Fruit fly (Drosophila melanogaster) whole organism, embryonic: ENCODE data around the gene sni.

Experiments used
- BEAF-32 ChIP-seq: fragments of 200-800 bp; sonication (Bioruptor generic); optimal IDR thresholded peaks from 3 replicates; lab custom pipeline; 2017; ENCODE audit warnings: missing biosample characterization, missing genetic modification characterization, mild to moderate bottlenecking, moderate library complexity, missing genetic modification reagents
- Bgb ChIP-seq: fragments of 200-800 bp; sonication (Bioruptor generic); IDR thresholded peaks from 2 replicates; pipeline ENCODE4 v1.3.6; 2022; ENCODE audit warnings: missing biosample characterization, missing genetic modification characterization; ENCODE audit not compliant: partially characterized antibody
- CG10147 ChIP-seq: fragments of 200-800 bp; sonication (Bioruptor generic); optimal IDR thresholded peaks from 2 replicates; lab custom pipeline; 2019; ENCODE audit warnings: missing biosample characterization, mild to moderate bottlenecking, missing genetic modification characterization, moderate library complexity
- CG10565 ChIP-seq: fragments of 200-800 bp; sonication (Bioruptor generic); optimal IDR thresholded peaks from 3 replicates; lab custom pipeline; 2016; ENCODE audit warnings: missing biosample characterization, mild to moderate bottlenecking, missing genetic modification characterization
- CG11093 ChIP-seq: fragments of 200-800 bp; sonication (Bioruptor generic); IDR thresholded peaks from 3 replicates; pipeline ENCODE4 v1.3.6; 2022; ENCODE audit warnings: missing biosample characterization, missing genetic modification characterization
- CG11504 ChIP-seq: fragments of 200-800 bp; sonication (Bioruptor generic); optimal IDR thresholded peaks from 3 replicates; lab custom pipeline; 2019; ENCODE audit warnings: missing biosample characterization, mild to moderate bottlenecking, missing genetic modification characterization, moderate library complexity
- CG12299 ChIP-seq: fragments of 200-800 bp; sonication (Bioruptor generic); optimal IDR thresholded peaks from 2 replicates; lab custom pipeline; 2018; ENCODE audit warnings: missing biosample characterization, mild to moderate bottlenecking, missing genetic modification characterization
- CG13287 ChIP-seq: fragments of 200-800 bp; sonication (Bioruptor generic); IDR thresholded peaks from 2 replicates; pipeline ENCODE4 v1.3.6; 2022; ENCODE audit warnings: missing biosample characterization, missing genetic modification characterization; ENCODE audit not compliant: partially characterized antibody
- CG13624 ChIP-seq: fragments of 200-800 bp; sonication (Bioruptor generic); optimal IDR thresholded peaks from 2 replicates; lab custom pipeline; 2016; ENCODE audit warnings: missing biosample characterization, missing genetic modification characterization
- CG14860 ChIP-seq: fragments of 200-800 bp; sonication (Bioruptor generic); IDR thresholded peaks from 3 replicates; pipeline ENCODE4 v1.3.6; 2022; ENCODE audit warnings: missing biosample characterization, missing genetic modification characterization; ENCODE audit not compliant: partially characterized antibody
- CG15269 ChIP-seq: fragments of 200-800 bp; sonication (Bioruptor generic); optimal IDR thresholded peaks from 2 replicates; lab custom pipeline; 2018; ENCODE audit warnings: missing biosample characterization, mild to moderate bottlenecking, missing genetic modification characterization, moderate library complexity
- CG16815 ChIP-seq: fragments of 200-800 bp; sonication (Bioruptor generic); optimal IDR thresholded peaks from 3 replicates; lab custom pipeline; 2017; ENCODE audit warnings: missing biosample characterization, mild to moderate bottlenecking, missing genetic modification characterization
- CG17186 ChIP-seq: fragments of 200-800 bp; sonication (Bioruptor generic); optimal IDR thresholded peaks from 3 replicates; lab custom pipeline; 2017; ENCODE audit warnings: missing biosample characterization, missing genetic modification reagents, missing genetic modification characterization
- CG17359 ChIP-seq: fragments of 200-800 bp; sonication (Bioruptor generic); optimal IDR thresholded peaks from 3 replicates; lab custom pipeline; 2018; ENCODE audit warnings: missing biosample characterization, mild to moderate bottlenecking, missing genetic modification characterization, moderate library complexity
- CG2712 ChIP-seq: fragments of 200-800 bp; optimal IDR thresholded peaks from 3 replicates; lab custom pipeline; 2019; ENCODE audit warnings: missing biosample characterization, mild to moderate bottlenecking, missing genetic modification characterization, moderate library complexity
- CG32532 ChIP-seq: fragments of 200-800 bp; sonication (Bioruptor generic); IDR thresholded peaks from 2 replicates; pipeline ENCODE4 v1.3.6; 2022; ENCODE audit warnings: missing biosample characterization, missing genetic modification characterization
- CG3281 ChIP-seq: fragments of 200-800 bp; sonication (Bioruptor generic); optimal IDR thresholded peaks from 3 replicates; lab custom pipeline; 2017; ENCODE audit warnings: missing biosample characterization, mild to moderate bottlenecking, missing genetic modification characterization
- CG4360 ChIP-seq: fragments of 200-800 bp; sonication (Bioruptor generic); IDR thresholded peaks from 2 replicates; pipeline ENCODE4 v1.3.6; 2022; ENCODE audit warnings: missing biosample characterization, missing genetic modification characterization
- CG5953 ChIP-seq: fragments of 200-800 bp; sonication (Bioruptor generic); IDR thresholded peaks from 2 replicates; pipeline ENCODE4 v1.3.6; 2022; ENCODE audit warnings: missing biosample characterization, missing genetic modification characterization
- CG6765 ChIP-seq: fragments of 200-800 bp; sonication (Bioruptor generic); optimal IDR thresholded peaks from 3 replicates; lab custom pipeline; 2017; ENCODE audit warnings: missing biosample characterization, mild to moderate bottlenecking, missing genetic modification characterization
- CG6791 ChIP-seq: fragments of 200-800 bp; sonication (Bioruptor generic); IDR thresholded peaks from 3 replicates; pipeline ENCODE4 v1.3.6; 2022; ENCODE audit warnings: missing biosample characterization, missing genetic modification characterization; ENCODE audit not compliant: partially characterized antibody
- CG9437 ChIP-seq: fragments of 200-800 bp; sonication (Bioruptor generic); optimal IDR thresholded peaks from 2 replicates; lab custom pipeline; 2018; ENCODE audit warnings: missing biosample characterization, mild to moderate bottlenecking, missing genetic modification characterization
- CG9797 ChIP-seq: fragments of 200-800 bp; sonication (Bioruptor generic); optimal IDR thresholded peaks from 3 replicates; lab custom pipeline; 2018; ENCODE audit warnings: missing biosample characterization, mild to moderate bottlenecking, missing genetic modification characterization
- CTCF ChIP-seq: fragments of 200-800 bp; sonication (Bioruptor generic); optimal IDR thresholded peaks from 2 replicates; lab custom pipeline; 2017; ENCODE audit warnings: missing biosample characterization, mild to moderate bottlenecking, missing genetic modification characterization, moderate library complexity
- Dp ChIP-seq: fragments of 200-800 bp; sonication (Bioruptor generic); optimal IDR thresholded peaks from 2 replicates; lab custom pipeline; 2018; ENCODE audit warnings: missing biosample characterization, mild to moderate bottlenecking, missing genetic modification characterization, moderate library complexity
- Hmx ChIP-seq: fragments of 200-800 bp; sonication (Bioruptor generic); optimal IDR thresholded peaks from 2 replicates; lab custom pipeline; 2016; ENCODE audit warnings: missing biosample characterization, missing genetic modification characterization
- MESR4 ChIP-seq: fragments of 200-800 bp; sonication (Bioruptor generic); optimal IDR thresholded peaks from 2 replicates; lab custom pipeline; 2018; ENCODE audit warnings: missing biosample characterization, mild to moderate bottlenecking, missing genetic modification characterization, moderate library complexity
- Opbp ChIP-seq: fragments of 200-800 bp; sonication (Bioruptor generic); IDR thresholded peaks from 3 replicates; pipeline ENCODE4 v1.3.6; 2022; ENCODE audit warnings: missing biosample characterization, missing genetic modification characterization; ENCODE audit not compliant: partially characterized antibody
- Rfx ChIP-seq: fragments of 200-800 bp; sonication (Bioruptor generic); IDR thresholded peaks from 2 replicates; pipeline ENCODE4 v1.3.6; 2022; ENCODE audit warnings: missing biosample characterization, missing genetic modification characterization
- Side ChIP-seq: fragments of 200-800 bp; sonication (Bioruptor generic); optimal IDR thresholded peaks from 2 replicates; lab custom pipeline; 2016; ENCODE audit warnings: missing biosample characterization, missing genetic modification characterization
- Sin3A ChIP-seq: fragments of >200 bp; optimal IDR thresholded peaks from 2 replicates; lab custom pipeline; 2018
- ab ChIP-seq: fragments of 200-800 bp; sonication (Bioruptor generic); optimal IDR thresholded peaks from 2 replicates; lab custom pipeline; 2016; ENCODE audit warnings: missing biosample characterization, missing genetic modification characterization
- amos ChIP-seq: fragments of 200-800 bp; sonication (Bioruptor generic); IDR thresholded peaks from 2 replicates; pipeline ENCODE4 v1.3.6; 2022; ENCODE audit warnings: missing biosample characterization, missing genetic modification characterization; ENCODE audit not compliant: partially characterized antibody
- br ChIP-seq: fragments of >200 bp; optimal IDR thresholded peaks from 2 replicates; lab custom pipeline; 2017
- chinmo ChIP-seq: fragments of 200-800 bp; sonication (Bioruptor generic); IDR thresholded peaks from 4 replicates; pipeline ENCODE4 v1.3.6; 2022; ENCODE audit warnings: missing biosample characterization, missing genetic modification characterization; ENCODE audit not compliant: partially characterized antibody
- fd96Cb ChIP-seq: fragments of 200-800 bp; sonication (Bioruptor generic); optimal IDR thresholded peaks from 2 replicates; lab custom pipeline; 2018; ENCODE audit warnings: missing biosample characterization, mild to moderate bottlenecking, missing genetic modification characterization, moderate library complexity
- gro ChIP-seq: fragments of 200-800 bp; sonication (Bioruptor generic); optimal IDR thresholded peaks from 2 replicates; lab custom pipeline; 2016; ENCODE audit warnings: missing biosample characterization, missing genetic modification characterization
- gsb-n ChIP-seq: fragments of 200-800 bp; sonication (Bioruptor generic); optimal IDR thresholded peaks from 3 replicates; lab custom pipeline; 2018; ENCODE audit warnings: missing biosample characterization, mild to moderate bottlenecking, missing genetic modification characterization
- insv ChIP-seq, 2 experiments: fragments of 200-800 bp; sonication (Bioruptor generic); optimal IDR thresholded peaks; 3 replicates each; lab custom pipeline; 2016 to 2018; ENCODE audit warnings: missing biosample characterization in 2 of 2, missing genetic modification characterization in 2 of 2
- inv ChIP-seq: fragments of 200-800 bp; sonication (Bioruptor generic); IDR thresholded peaks from 2 replicates; pipeline ENCODE4 v1.3.6; 2022; ENCODE audit warnings: missing biosample characterization, missing genetic modification characterization; ENCODE audit not compliant: partially characterized antibody
- lilli ChIP-seq: fragments of 200-800 bp; sonication (Bioruptor generic); optimal IDR thresholded peaks from 3 replicates; lab custom pipeline; 2016; ENCODE audit warnings: missing biosample characterization, missing genetic modification characterization
- mld ChIP-seq: fragments of 200-800 bp; sonication (Bioruptor generic); IDR thresholded peaks from 3 replicates; pipeline ENCODE4 v1.3.6; 2022; ENCODE audit warnings: missing biosample characterization, missing genetic modification characterization; ENCODE audit not compliant: partially characterized antibody
- nerfin-2 ChIP-seq: fragments of 200-800 bp; sonication (Bioruptor generic); IDR thresholded peaks from 2 replicates; pipeline ENCODE4 v1.3.6; 2022; ENCODE audit warnings: missing biosample characterization, missing genetic modification characterization; ENCODE audit not compliant: partially characterized antibody
- onecut ChIP-seq: fragments of 200-800 bp; sonication (Bioruptor generic); IDR thresholded peaks from 2 replicates; pipeline ENCODE4 v1.3.6; 2022; ENCODE audit warnings: missing biosample characterization, missing genetic modification characterization
- pzg ChIP-seq: fragments of 200-800 bp; sonication (Bioruptor generic); optimal IDR thresholded peaks from 3 replicates; lab custom pipeline; 2018; ENCODE audit warnings: missing biosample characterization, mild to moderate bottlenecking, missing genetic modification characterization, moderate library complexity
- ro ChIP-seq: fragments of 200-800 bp; sonication (Bioruptor generic); IDR thresholded peaks from 2 replicates; pipeline ENCODE4 v1.3.6; 2022; ENCODE audit warnings: missing biosample characterization, missing genetic modification characterization
- run ChIP-seq: fragments of 200-800 bp; sonication (Bioruptor generic); optimal IDR thresholded peaks from 3 replicates; lab custom pipeline; 2018; ENCODE audit warnings: missing biosample characterization, mild to moderate bottlenecking, missing genetic modification characterization
- seq ChIP-seq: fragments of 200-800 bp; sonication (Bioruptor generic); IDR thresholded peaks from 2 replicates; pipeline ENCODE4 v1.3.6; 2022; ENCODE audit warnings: missing biosample characterization, missing genetic modification characterization
- vnd ChIP-seq: fragments of 200-800 bp; sonication (Bioruptor generic); IDR thresholded peaks from 3 replicates; pipeline ENCODE4 v1.3.6; 2022; ENCODE audit warnings: missing biosample characterization, missing genetic modification characterization; ENCODE audit not compliant: partially characterized antibody
- zen2 ChIP-seq: fragments of 200-800 bp; sonication (Bioruptor generic); IDR thresholded peaks from 3 replicates; pipeline ENCODE4 v1.3.6; 2022; ENCODE audit warnings: missing biosample characterization, missing genetic modification characterization; ENCODE audit not compliant: partially characterized antibody

The sni gene

DNA sequence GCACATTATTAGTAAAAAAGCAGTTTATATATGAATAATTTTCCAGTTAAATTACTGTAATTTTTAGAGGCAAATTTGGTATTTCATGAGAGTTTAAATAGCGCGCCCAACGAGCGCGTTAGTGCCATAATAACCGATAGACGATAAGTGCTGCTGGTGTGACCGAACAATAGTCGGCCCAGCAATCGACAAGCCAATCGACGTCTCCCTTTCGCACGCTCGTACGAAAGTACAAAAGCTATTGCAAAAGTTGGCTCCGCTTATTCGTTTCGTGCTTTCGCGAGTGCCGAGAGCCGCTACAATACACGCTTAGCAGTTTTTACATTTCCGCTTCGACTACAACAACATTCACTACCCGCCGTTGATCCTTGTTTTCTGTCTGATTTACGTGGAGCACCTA, 1.5 kb downstream of the sni start, which contains the start of gene Trxr1 (continued):
- 0 out of 4 replicates have a peak, but pooled peaks have one; percentile 51 for TF ChIP-seq chinmo (GFP tag; lab: Robert Waterston, UW)
- TF ChIP-seq CG9797 (GFP tag; lab: Kevin White, UChicago), result peak; percentile 64
- no peak for TF ChIP-seq CG12299 (tag; lab: Kevin White, UChicago)
- peak; percentile 18; the same call in 1 of the 3 replicates for TF ChIP-seq zen2
- peak; percentile 89 for TF ChIP-seq Dp (GFP tag; lab: Kevin White, UChicago)
- no peak for TF ChIP-seq CG11093 (GFP tag; lab: Robert Waterston, UW)
- TF ChIP-seq CG13287 (GFP tag; lab: Robert Waterston, UW), result peak; percentile 71
- TF ChIP-seq Side (GFP tag; lab: Kevin White, UChicago), result no peak
- no peak for TF ChIP-seq ro (GFP tag; lab: Robert Waterston, UW)
- TF ChIP-seq gsb-n (tag; lab: Kevin White, UChicago), result no peak
- TF ChIP-seq inv (GFP tag; lab: Robert Waterston, UW), result 0 out of 2 replicates have a peak, but pooled peaks have one; percentile 26
- no peak for TF ChIP-seq run
- no peak for TF ChIP-seq ab (GFP tag; lab: Kevin White, UChicago)
- peak; percentile 12 for TF ChIP-seq lilli
- TF ChIP-seq CG14860 (GFP tag; lab: Robert Waterston, UW), result peak; percentile 64
- TF ChIP-seq Hmx (GFP tag; lab: Kevin White, UChicago), result no peak
- peak; percentile 57 for TF ChIP-seq vnd
- TF ChIP-seq CG15269 (tag; lab: Kevin White, UChicago), result no peak
- peak; percentile 19 for TF ChIP-seq MESR4
- TF ChIP-seq CG6791 (GFP tag; lab: Robert Waterston, UW), result peak; percentile 83
- no peak for TF ChIP-seq gro (GFP tag; lab: Kevin White, UChicago)
- no peak for TF ChIP-seq CG11504 (tag; lab: Kevin White, UChicago)
- TF ChIP-seq CG17186 (GFP tag; lab: Kevin White, UChicago), result peak; percentile 22
- TF ChIP-seq CG2712, result no peak
- TF ChIP-seq Bgb (GFP tag; lab: Robert Waterston, UW), result peak; percentile 81
- TF ChIP-seq CG6765, result no peak
- TF ChIP-seq CTCF (GFP tag; lab: Kevin White, UChicago), result peak; percentile 56
- TF ChIP-seq Rfx (GFP tag; lab: Robert Waterston, UW), result peak; percentile 29; the same call in 1 of the 2 replicates
- TF ChIP-seq seq (GFP tag; lab: Robert Waterston, UW), result no peak
- no peak for TF ChIP-seq CG5953 (GFP tag; lab: Robert Waterston, UW)
- peak; percentile 72 for TF ChIP-seq Opbp (GFP tag; lab: Robert Waterston, UW)
- no peak for TF ChIP-seq CG10565 (GFP tag; lab: Kevin White, UChicago)
- peak; percentile 1 for TF ChIP-seq Sin3A (lab: Kevin White, UChicago)
- no peak for TF ChIP-seq CG17359
- TF ChIP-seq CG16815 (GFP tag; lab: Kevin White, UChicago), result no peak
- TF ChIP-seq amos (GFP tag; lab: Robert Waterston, UW), result peak; percentile 67; the same call in 1 of the 2 replicates
- TF ChIP-seq CG4360 (GFP tag; lab: Robert Waterston, UW), result no peak
- TF ChIP-seq CG10147 (GFP tag; lab: Kevin White, UChicago), result peak; percentile 1
- TF ChIP-seq BEAF-32 (GFP tag; lab: Kevin White, UChicago), result peak; percentile 58
- TF ChIP-seq nerfin-2 (GFP tag; lab: Robert Waterston, UW), result peak; percentile 74
- TF ChIP-seq CG32532, result peak; percentile 19; the same call in 1 of the 2 replicates
- TF ChIP-seq br (lab: Kevin White, UChicago), result no peak
- peak; percentile 80 for TF ChIP-seq pzg (GFP tag; lab: Kevin White, UChicago)
- peak; percentile 73; the same call in 1 of the 3 replicates for TF ChIP-seq mld (GFP tag; lab: Robert Waterston, UW)
- no peak for TF ChIP-seq fd96Cb (tag; lab: Kevin White, UChicago)
- TF ChIP-seq insv (GFP tag; optimal IDR thresholded peaks at IDR 0.05; lab: Kevin White, UChicago), result peak in 1 of 2 experiments; percentile 29
- no peak for TF ChIP-seq CG9437
- TF ChIP-seq CG13624 (GFP tag; lab: Kevin White, UChicago), result no peak
- no peak for TF ChIP-seq CG3281
- no peak for TF ChIP-seq onecut (GFP tag; lab: Robert Waterston, UW)
